Fruit fly (Drosophila melanogaster): ENCODE data around the gene VhaM9.7-c.

The VhaM9.7-c gene

dm6 chr3L:4186659-4187058 lies at the start of gene VhaM9.7-c:
Gene VhaM9.7-c (minus strand): TSS chr3L:4186865.
- TF ChIP-seq insv (optimal IDR thresholded peaks at IDR 0.05): no peak
- TF ChIP-seq ttk (optimal IDR thresholded peaks at IDR 0.05): no peak
- no peak for TF ChIP-seq Myc (optimal IDR thresholded peaks at IDR 0.05)
- no peak for TF ChIP-seq psq (optimal IDR thresholded peaks at IDR 0.05)
- TF ChIP-seq h (optimal IDR thresholded peaks at IDR 0.05): no peak
- TF ChIP-seq Sin3A (optimal IDR thresholded peaks at IDR 0.05): no peak

- TF ChIP-seq psq (optimal IDR thresholded peaks at IDR 0.05): no peak
- no peak for TF ChIP-seq insv (optimal IDR thresholded peaks at IDR 0.05)
- TF ChIP-seq Sin3A (optimal IDR thresholded peaks at IDR 0.05): no peak
- no peak for TF ChIP-seq ttk (optimal IDR thresholded peaks at IDR 0.05)
- TF ChIP-seq h (optimal IDR thresholded peaks at IDR 0.05): no peak
- TF ChIP-seq Myc (optimal IDR thresholded peaks at IDR 0.05): no peak
Measured at dm6 chr3L:4236097-4236572, 49.5 kb upstream of the VhaM9.7-c start, which contains the start of gene ImpL2. Gene ImpL2 (minus strand): TSS chr3L:4236147.

dm6 chr3L:4233603-4234277 lies 47.1 kb upstream of the VhaM9.7-c start:
- no peak for TF ChIP-seq Sin3A (optimal IDR thresholded peaks at IDR 0.05)
- no peak for TF ChIP-seq psq (optimal IDR thresholded peaks at IDR 0.05)

- no peak for TF ChIP-seq Myc (optimal IDR thresholded peaks at IDR 0.05)
- no peak for TF ChIP-seq Sin3A (optimal IDR thresholded peaks at IDR 0.05)
- no peak for TF ChIP-seq h (optimal IDR thresholded peaks at IDR 0.05)
- TF ChIP-seq psq (optimal IDR thresholded peaks at IDR 0.05): no peak
- no peak for TF ChIP-seq insv (optimal IDR thresholded peaks at IDR 0.05)
- TF ChIP-seq ttk (optimal IDR thresholded peaks at IDR 0.05): no peak
Measured at dm6 chr3L:4232724-4233367, 46.2 kb upstream of the VhaM9.7-c start.

dm6 chr3L:4232227-4232626 lies 45.6 kb upstream of the VhaM9.7-c start:
- TF ChIP-seq insv (optimal IDR thresholded peaks at IDR 0.05): no peak
- TF ChIP-seq ttk (optimal IDR thresholded peaks at IDR 0.05): no peak
- no peak for TF ChIP-seq h (optimal IDR thresholded peaks at IDR 0.05)
- TF ChIP-seq Myc (optimal IDR thresholded peaks at IDR 0.05): no peak
- TF ChIP-seq psq (optimal IDR thresholded peaks at IDR 0.05): no peak
- TF ChIP-seq Sin3A (optimal IDR thresholded peaks at IDR 0.05): no peak

- no peak for TF ChIP-seq Myc (optimal IDR thresholded peaks at IDR 0.05)
- TF ChIP-seq Sin3A (optimal IDR thresholded peaks at IDR 0.05): no peak
- TF ChIP-seq h (optimal IDR thresholded peaks at IDR 0.05): no peak
- TF ChIP-seq ttk (optimal IDR thresholded peaks at IDR 0.05): no peak
- TF ChIP-seq psq (optimal IDR thresholded peaks at IDR 0.05): no peak
- no peak for TF ChIP-seq insv (optimal IDR thresholded peaks at IDR 0.05)
Measured at dm6 chr3L:4231401-4232014, 44.8 kb upstream of the VhaM9.7-c start.

dm6 chr3L:4230357-4230901 lies 43.8 kb upstream of the VhaM9.7-c start:
- no peak for TF ChIP-seq Myc (optimal IDR thresholded peaks at IDR 0.05)
- no peak for TF ChIP-seq h (optimal IDR thresholded peaks at IDR 0.05)
- TF ChIP-seq ttk (optimal IDR thresholded peaks at IDR 0.05): no peak

dm6 chr3L:4229365-4229967 lies 42.8 kb upstream of the VhaM9.7-c start:
- no peak for TF ChIP-seq h (optimal IDR thresholded peaks at IDR 0.05)
- TF ChIP-seq ttk (optimal IDR thresholded peaks at IDR 0.05): no peak
- no peak for TF ChIP-seq psq (optimal IDR thresholded peaks at IDR 0.05)
- no peak for TF ChIP-seq insv (optimal IDR thresholded peaks at IDR 0.05)
- no peak for TF ChIP-seq Myc (optimal IDR thresholded peaks at IDR 0.05)
- TF ChIP-seq Sin3A (optimal IDR thresholded peaks at IDR 0.05): no peak

- TF ChIP-seq Sin3A (optimal IDR thresholded peaks at IDR 0.05) (no peak), psq (optimal IDR thresholded peaks at IDR 0.05) (no peak)
Measured at dm6 chr3L:4228187-4228836, 41.6 kb upstream of the VhaM9.7-c start.

dm6 chr3L:4227164-4227563 lies 40.5 kb upstream of the VhaM9.7-c start, which contains the start of gene CG46460:
Gene CG46460 (minus strand): TSS chr3L:4227302.
- TF ChIP-seq psq (optimal IDR thresholded peaks at IDR 0.05) (no peak), insv (optimal IDR thresholded peaks at IDR 0.05) (no peak), Sin3A (optimal IDR thresholded peaks at IDR 0.05) (no peak), Myc (optimal IDR thresholded peaks at IDR 0.05) (no peak), h (optimal IDR thresholded peaks at IDR 0.05) (no peak), ttk (optimal IDR thresholded peaks at IDR 0.05) (no peak)

dm6 chr3L:4225647-4226470 lies 39.2 kb upstream of the VhaM9.7-c start:
- TF ChIP-seq ttk (optimal IDR thresholded peaks at IDR 0.05) (no peak), h (optimal IDR thresholded peaks at IDR 0.05) (no peak), psq (optimal IDR thresholded peaks at IDR 0.05) (no peak), Sin3A (optimal IDR thresholded peaks at IDR 0.05) (no peak)
